Worm (Caenorhabditis elegans) whole organism, late embryonic: ENCODE data around the gene R09H10.2.

Source experiments
- F13H6.1 ChIP-seq: sonication (generic microtip); optimal IDR thresholded peaks from 2 replicates; lab custom pipeline; 2016; ENCODE audit warnings: missing genetic modification characterization, missing compliant biosample characterization
- K02D7.2 ChIP-seq: sonication (generic microtip); optimal IDR thresholded peaks from 2 replicates; lab custom pipeline; 2017; ENCODE audit warnings: mild to moderate bottlenecking, missing genetic modification characterization, missing compliant biosample characterization
- Y22D7AL.16 ChIP-seq: sonication (generic microtip); optimal IDR thresholded peaks from 2 replicates; lab custom pipeline; 2016; ENCODE audit warnings: missing genetic modification characterization, missing compliant biosample characterization
- ama-1 ChIP-seq: fragments of 150-350 bp; optimal IDR thresholded peaks from 2 replicates; lab custom pipeline; 2014
- ceh-14 ChIP-seq: sonication (generic microtip); optimal IDR thresholded peaks from 2 replicates; lab custom pipeline; 2016; ENCODE audit warnings: missing genotype, missing genetic modification characterization, missing compliant biosample characterization
- ceh-19 ChIP-seq: fragments of 200-800 bp; sonication (Bioruptor generic); optimal IDR thresholded peaks from 2 replicates; lab custom pipeline; 2018; ENCODE audit warnings: mild to moderate bottlenecking, missing genetic modification characterization, missing compliant biosample characterization
- ceh-2 ChIP-seq: sonication (generic microtip); optimal IDR thresholded peaks from 2 replicates; lab custom pipeline; 2016; ENCODE audit warnings: missing genotype, missing genetic modification characterization, missing compliant biosample characterization
- ceh-30 ChIP-seq: fragments of 150-350 bp; optimal IDR thresholded peaks from 2 replicates; lab custom pipeline; 2014; ENCODE audit warnings: missing biosample characterization, missing genetic modification characterization
- ceh-31 ChIP-seq: sonication (generic microtip); optimal IDR thresholded peaks from 2 replicates; lab custom pipeline; 2016; ENCODE audit warnings: missing genetic modification characterization, missing compliant biosample characterization
- ceh-34 ChIP-seq: sonication (generic microtip); optimal IDR thresholded peaks from 2 replicates; lab custom pipeline; 2016; ENCODE audit warnings: mild to moderate bottlenecking, missing genetic modification characterization, missing compliant biosample characterization
- ceh-45 ChIP-seq: fragments of 200-800 bp; sonication (Bioruptor generic); IDR thresholded peaks from 2 replicates; pipeline ENCODE4 v1.3.6; 2022; ENCODE audit warnings: missing genetic modification reagents, missing genetic modification characterization, missing compliant biosample characterization
- ceh-9 ChIP-seq: sonication (generic microtip); optimal IDR thresholded peaks from 2 replicates; lab custom pipeline; 2016; ENCODE audit warnings: mild to moderate bottlenecking, missing genetic modification characterization, inconsistent platforms, missing compliant biosample characterization
- che-1 ChIP-seq: sonication (generic microtip); optimal IDR thresholded peaks from 2 replicates; lab custom pipeline; 2016; ENCODE audit warnings: mild to moderate bottlenecking, missing genetic modification characterization, missing compliant biosample characterization
- dmd-4 ChIP-seq: sonication (generic microtip); optimal IDR thresholded peaks from 2 replicates; lab custom pipeline; 2016; ENCODE audit warnings: borderline replicate concordance, missing genetic modification characterization, missing compliant biosample characterization
- dve-1 ChIP-seq: sonication (generic microtip); optimal IDR thresholded peaks from 2 replicates; lab custom pipeline; 2017; ENCODE audit warnings: antibody characterized with exemption, mild to moderate bottlenecking, missing genetic modification characterization, missing compliant biosample characterization
- elt-2 ChIP-seq: sonication (generic microtip); optimal IDR thresholded peaks from 2 replicates; lab custom pipeline; 2016; ENCODE audit warnings: missing genetic modification reagents, missing genetic modification characterization, missing compliant biosample characterization
- elt-4 ChIP-seq: sonication (generic microtip); optimal IDR thresholded peaks from 2 replicates; lab custom pipeline; 2016; ENCODE audit warnings: missing genetic modification characterization, missing compliant biosample characterization
- eyg-1 ChIP-seq: sonication (generic microtip); optimal IDR thresholded peaks from 2 replicates; lab custom pipeline; 2016; ENCODE audit warnings: missing genotype, missing genetic modification characterization, missing compliant biosample characterization
- fax-1 ChIP-seq: sonication (generic microtip); optimal IDR thresholded peaks from 2 replicates; lab custom pipeline; 2016; ENCODE audit warnings: missing genotype, missing genetic modification characterization, missing compliant biosample characterization
- fkh-10 ChIP-seq: fragments of 150-350 bp; optimal IDR thresholded peaks from 2 replicates; lab custom pipeline; 2014; ENCODE audit warnings: missing biosample characterization, missing genetic modification reagents, missing genetic modification characterization
- gmeb-2 ChIP-seq: sonication (generic microtip); optimal IDR thresholded peaks from 2 replicates; lab custom pipeline; 2016; ENCODE audit warnings: missing genetic modification characterization, inconsistent platforms, missing compliant biosample characterization
- hlh-13 ChIP-seq: fragments of 200-800 bp; sonication (Bioruptor generic); optimal IDR thresholded peaks from 2 replicates; lab custom pipeline; 2018; ENCODE audit warnings: mild to moderate bottlenecking, missing genetic modification characterization, missing compliant biosample characterization
- hlh-15 ChIP-seq: sonication (generic microtip); optimal IDR thresholded peaks from 2 replicates; lab custom pipeline; 2016; ENCODE audit warnings: missing genetic modification characterization, missing compliant biosample characterization
- hlh-30 ChIP-seq: sonication (generic microtip); optimal IDR thresholded peaks from 2 replicates; lab custom pipeline; 2017; ENCODE audit warnings: antibody characterized with exemption, missing genetic modification characterization, missing compliant biosample characterization; ENCODE audit not compliant: insufficient read depth
- hlh-6 ChIP-seq: sonication (generic microtip); optimal IDR thresholded peaks from 2 replicates; lab custom pipeline; 2016; ENCODE audit warnings: missing genotype, missing genetic modification characterization, missing compliant biosample characterization
- lim-6 ChIP-seq: sonication (generic microtip); optimal IDR thresholded peaks from 2 replicates; lab custom pipeline; 2016; ENCODE audit warnings: missing genetic modification characterization, missing compliant biosample characterization
- mec-3 ChIP-seq: sonication (generic microtip); optimal IDR thresholded peaks from 2 replicates; lab custom pipeline; 2016; ENCODE audit warnings: borderline replicate concordance, missing genetic modification characterization, missing compliant biosample characterization
- nfya-1 ChIP-seq: sonication (generic microtip); optimal IDR thresholded peaks from 2 replicates; lab custom pipeline; 2017; ENCODE audit warnings: missing genetic modification characterization, mild to moderate bottlenecking, missing compliant biosample characterization, antibody characterized with exemption, moderate library complexity
- nhr-232 ChIP-seq: sonication (generic microtip); optimal IDR thresholded peaks from 2 replicates; lab custom pipeline; 2016; ENCODE audit warnings: missing genetic modification characterization, missing compliant biosample characterization
- npax-4 ChIP-seq: sonication (generic microtip); optimal IDR thresholded peaks from 2 replicates; lab custom pipeline; 2016; ENCODE audit warnings: missing genetic modification characterization, missing compliant biosample characterization
- odd-2 ChIP-seq: sonication (generic microtip); optimal IDR thresholded peaks from 2 replicates; lab custom pipeline; 2017; ENCODE audit warnings: antibody characterized with exemption, mild to moderate bottlenecking, missing genetic modification characterization, missing compliant biosample characterization
- pag-3 ChIP-seq: sonication (generic microtip); optimal IDR thresholded peaks from 2 replicates; lab custom pipeline; 2016; ENCODE audit warnings: missing compliant biosample characterization, missing genetic modification characterization, borderline replicate concordance
- pax-1 ChIP-seq: fragments of 150-350 bp; optimal IDR thresholded peaks from 2 replicates; lab custom pipeline; 2014; ENCODE audit warnings: missing biosample characterization, missing genetic modification characterization
- pha-2 ChIP-seq: sonication (generic microtip); optimal IDR thresholded peaks from 2 replicates; lab custom pipeline; 2017; ENCODE audit warnings: mild to moderate bottlenecking, missing genetic modification characterization, missing compliant biosample characterization
- pha-4 ChIP-seq: fragments of 150-350 bp; optimal IDR thresholded peaks from 2 replicates; lab custom pipeline; 2018; ENCODE audit warnings: missing biosample characterization, missing genetic modification reagents, missing genetic modification characterization
- pqm-1 ChIP-seq: sonication (generic microtip); optimal IDR thresholded peaks from 2 replicates; lab custom pipeline; 2016; ENCODE audit warnings: missing genetic modification characterization, missing compliant biosample characterization
- pros-1 ChIP-seq: fragments of 150-350 bp; optimal IDR thresholded peaks from 2 replicates; lab custom pipeline; 2014; ENCODE audit warnings: missing biosample characterization, missing genetic modification reagents, missing genetic modification characterization
- ref-2 ChIP-seq: sonication (generic microtip); optimal IDR thresholded peaks from 2 replicates; lab custom pipeline; 2016; ENCODE audit warnings: missing genetic modification characterization, missing compliant biosample characterization
- rnt-1 ChIP-seq: sonication (generic microtip); optimal IDR thresholded peaks from 2 replicates; lab custom pipeline; 2016; ENCODE audit warnings: missing genetic modification characterization, missing compliant biosample characterization
- sox-2 ChIP-seq: fragments of 200-800 bp; sonication (Bioruptor generic); IDR thresholded peaks from 2 replicates; pipeline ENCODE4 v1.3.6; 2022; ENCODE audit warnings: missing genetic modification reagents, missing genetic modification characterization, missing compliant biosample characterization
- unc-3 ChIP-seq, 2 experiments: fragments of 200-800 bp in 1 of 2; sonication (Bioruptor generic) in 1 of 2; sonication (generic microtip) in 1 of 2; conservative IDR thresholded peaks in 1 of 2; optimal IDR thresholded peaks in 1 of 2; 2 replicates each; pipeline versions ENCODE4 v1.3.6 to Lab custom; 2016 to 2022; ENCODE audit warnings: missing compliant biosample characterization in 2 of 2, missing genetic modification characterization in 2 of 2, missing genetic modification reagents in 1 of 2
- unc-42 ChIP-seq: sonication (generic microtip); optimal IDR thresholded peaks from 2 replicates; lab custom pipeline; 2016; ENCODE audit warnings: missing genotype, missing genetic modification characterization, missing compliant biosample characterization
- unc-55 ChIP-seq: sonication (generic microtip); optimal IDR thresholded peaks from 2 replicates; lab custom pipeline; 2017; ENCODE audit warnings: missing biosample characterization, missing genetic modification reagents, missing genetic modification characterization
- zip-5 ChIP-seq: sonication (generic microtip); optimal IDR thresholded peaks from 2 replicates; lab custom pipeline; 2016; ENCODE audit warnings: missing genetic modification characterization, missing compliant biosample characterization

R09H10.2 gene

ce11 chrIV:10599983-10600382, 2.8 kb upstream of the R09H10.2 start, which contains the start of gene R09H10.1:
R09H10.1 (plus strand) TSS chrIV:10600283.
- TF ChIP-seq K02D7.2 (tag; lab: Kevin White, UChicago) (no peak), pqm-1 (tag; lab: Kevin White, UChicago) (no peak), F13H6.1 (tag; lab: Kevin White, UChicago) (no peak), fax-1 (tag; lab: Kevin White, UChicago) (no peak), nhr-232 (tag; lab: Kevin White, UChicago) (no peak), ceh-34 (no peak), hlh-6 (tag; lab: Kevin White, UChicago) (no peak), elt-4 (tag; lab: Kevin White, UChicago) (no peak), eyg-1 (tag; lab: Kevin White, UChicago) (no peak), ceh-45 (GFP tag; lab: Robert Waterston, UW) (no peak), hlh-30 (no peak), che-1 (no peak), mec-3 (tag; lab: Kevin White, UChicago) (no peak), unc-55 (no peak), ama-1 (no peak), ceh-31 (tag; lab: Kevin White, UChicago) (no peak), ceh-30 (no peak)
- TF ChIP-seq, all 69 proteins: peak for 0

ce11 chrIV:10606575-10607080, 3.9 kb downstream of the R09H10.2 start, which contains the start of gene R09H10.3:
R09H10.3 (plus strand) TSS chrIV:10607030.
- TF ChIP-seq dve-1 (tag; lab: Kevin White, UChicago) (no peak), elt-2 (tag; lab: Kevin White, UChicago) (peak; percentile 21), ceh-34 (no peak)

- no peak for TF ChIP-seq unc-3 (GFP tag; conservative IDR thresholded peaks at IDR 0.05; lab: Robert Waterston, UW)
- TF ChIP-seq unc-3 (tag; optimal IDR thresholded peaks at IDR 0.05; lab: Kevin White, UChicago): no peak
- no peak for TF ChIP-seq mec-3 (tag; lab: Kevin White, UChicago)
- TF ChIP-seq hlh-15 (tag; lab: Kevin White, UChicago): no peak
- TF ChIP-seq ceh-31 (tag; lab: Kevin White, UChicago): no peak
- TF ChIP-seq dmd-4 (tag; lab: Kevin White, UChicago): no peak
- no peak for TF ChIP-seq eyg-1 (tag; lab: Kevin White, UChicago)
- TF ChIP-seq sox-2: no peak
- TF ChIP-seq pha-2 (tag; lab: Kevin White, UChicago): no peak
- TF ChIP-seq ceh-19 (GFP tag; lab: Kevin White, UChicago): no peak
- no peak for TF ChIP-seq zip-5 (tag; lab: Kevin White, UChicago)
- no peak for TF ChIP-seq npax-4 (tag; lab: Kevin White, UChicago)
- TF ChIP-seq fkh-10 (GFP tag; lab: Kevin White, UChicago): no peak
- no peak for TF ChIP-seq lim-6
- no peak for TF ChIP-seq pqm-1 (tag; lab: Kevin White, UChicago)
- TF ChIP-seq pha-4 (tag; lab: Kevin White, UChicago): no peak
- TF ChIP-seq odd-2 (tag; lab: Kevin White, UChicago): no peak
- TF ChIP-seq Y22D7AL.16 (tag; lab: Kevin White, UChicago): no peak
- TF ChIP-seq ceh-9 (tag; lab: Kevin White, UChicago): no peak
- TF ChIP-seq ref-2 (tag; lab: Kevin White, UChicago): no peak
- TF ChIP-seq rnt-1 (tag; lab: Kevin White, UChicago): no peak
Observed at ce11 chrIV:10608275-10608674, 5.5 kb downstream of the R09H10.2 start, which contains the start of gene R09H10.6. R09H10.6 (plus strand) TSS chrIV:10608575.

- TF ChIP-seq hlh-30: no peak
- TF ChIP-seq rnt-1 (tag; lab: Kevin White, UChicago): no peak
- TF ChIP-seq hlh-6 (tag; lab: Kevin White, UChicago): no peak
- no peak for TF ChIP-seq K02D7.2 (tag; lab: Kevin White, UChicago)
- no peak for TF ChIP-seq pros-1
- no peak for TF ChIP-seq gmeb-2 (tag; lab: Kevin White, UChicago)
- TF ChIP-seq ceh-2: no peak
- TF ChIP-seq pax-1: no peak
- TF ChIP-seq hlh-13 (GFP tag; lab: Kevin White, UChicago): no peak
- TF ChIP-seq nfya-1 (tag; lab: Kevin White, UChicago): no peak
- no peak for TF ChIP-seq ceh-14 (tag; lab: Kevin White, UChicago)
- TF ChIP-seq pag-3 (tag; lab: Kevin White, UChicago): no peak
- no peak for TF ChIP-seq unc-42 (tag; lab: Kevin White, UChicago)
Observed at ce11 chrIV:10609920-10610319, 7.2 kb downstream of the R09H10.2 start.
